Fruit fly (Drosophila melanogaster): ENCODE data around the gene CG43447.

The CG43447 gene

dm6 chr3R:27438370-27438769 is 1.7 kb upstream of the CG43447 start:
- TF ChIP-seq bab1 (GFP tag; optimal IDR thresholded peaks at IDR 0.05) (no peak), kay (GFP tag; ENCODE audit: borderline replicate concordance) (peak; percentile 12)

- TF ChIP-seq CG1620 (GFP tag; optimal IDR thresholded peaks at IDR 0.05) (no peak), Hr96 (GFP tag; optimal IDR thresholded peaks at IDR 0.05) (no peak), ovo (GFP tag; optimal IDR thresholded peaks at IDR 0.05) (no peak), CG7045 (GFP tag; optimal IDR thresholded peaks at IDR 0.05) (no peak), cnc (optimal IDR thresholded peaks at IDR 0.05) (no peak), Crg-1 (GFP tag; optimal IDR thresholded peaks at IDR 0.05) (no peak), Clk (GFP tag; optimal IDR thresholded peaks at IDR 0.05) (no peak), toe (GFP tag; optimal IDR thresholded peaks at IDR 0.05) (no peak), CG12768 (GFP tag; optimal IDR thresholded peaks at IDR 0.05) (no peak), kay (GFP tag; ENCODE audit: borderline replicate concordance) (no peak), CG11617 (GFP tag; optimal IDR thresholded peaks at IDR 0.05) (no peak), tj (GFP tag; optimal IDR thresholded peaks at IDR 0.05) (no peak), CG33017 (tag; optimal IDR thresholded peaks at IDR 0.05) (no peak), Mnt (GFP tag; optimal IDR thresholded peaks at IDR 0.05) (no peak), CG7101 (tag; optimal IDR thresholded peaks at IDR 0.05) (no peak), pad (GFP tag; optimal IDR thresholded peaks at IDR 0.05) (no peak), bab1 (GFP tag; optimal IDR thresholded peaks at IDR 0.05) (no peak), CG5204 (GFP tag; optimal IDR thresholded peaks at IDR 0.05) (no peak), CG14711 (tag; optimal IDR thresholded peaks at IDR 0.05) (no peak), cic (GFP tag; optimal IDR thresholded peaks at IDR 0.05) (no peak)
Measured at dm6 chr3R:27440628-27441027, 516 bp downstream of the CG43447 start, which contains the start of gene CG44290. TSS of gene CG44290 (minus strand) at chr3R:27440944.

dm6 chr3R:27441219-27441808 is 1.2 kb downstream of the CG43447 start:
- TF ChIP-seq CG33017 (tag; optimal IDR thresholded peaks at IDR 0.05): no peak
- TF ChIP-seq cnc (optimal IDR thresholded peaks at IDR 0.05): no peak
- no peak for TF ChIP-seq CG5204 (GFP tag; optimal IDR thresholded peaks at IDR 0.05)
- TF ChIP-seq CG7045 (GFP tag; optimal IDR thresholded peaks at IDR 0.05): no peak
- no peak for TF ChIP-seq ovo (GFP tag; optimal IDR thresholded peaks at IDR 0.05)
- TF ChIP-seq cic (GFP tag; optimal IDR thresholded peaks at IDR 0.05): no peak
- no peak for TF ChIP-seq CG7101 (tag; optimal IDR thresholded peaks at IDR 0.05)
- no peak for TF ChIP-seq CG1620 (GFP tag; optimal IDR thresholded peaks at IDR 0.05)

- TF ChIP-seq CG14711 (tag; optimal IDR thresholded peaks at IDR 0.05): no peak
- TF ChIP-seq CG11617 (GFP tag; optimal IDR thresholded peaks at IDR 0.05): no peak
- no peak for TF ChIP-seq toe (GFP tag; optimal IDR thresholded peaks at IDR 0.05)
- no peak for TF ChIP-seq cic (GFP tag; optimal IDR thresholded peaks at IDR 0.05)
- TF ChIP-seq CG7045 (GFP tag; optimal IDR thresholded peaks at IDR 0.05): no peak
- no peak for TF ChIP-seq CG12768 (GFP tag; optimal IDR thresholded peaks at IDR 0.05)
- TF ChIP-seq Mnt (GFP tag; optimal IDR thresholded peaks at IDR 0.05): no peak
- no peak for TF ChIP-seq CG7101 (tag; optimal IDR thresholded peaks at IDR 0.05)
- TF ChIP-seq ovo (GFP tag; optimal IDR thresholded peaks at IDR 0.05): no peak
- no peak for TF ChIP-seq cnc (optimal IDR thresholded peaks at IDR 0.05)
- TF ChIP-seq CG1620 (GFP tag; optimal IDR thresholded peaks at IDR 0.05): no peak
Measured at dm6 chr3R:27442483-27442979, 2.4 kb downstream of the CG43447 start.

- TF ChIP-seq ovo (GFP tag; optimal IDR thresholded peaks at IDR 0.05) (no peak), CG7101 (tag; optimal IDR thresholded peaks at IDR 0.05) (no peak), CG5204 (GFP tag; optimal IDR thresholded peaks at IDR 0.05) (no peak), CG7045 (GFP tag; optimal IDR thresholded peaks at IDR 0.05) (no peak), toe (GFP tag; optimal IDR thresholded peaks at IDR 0.05) (no peak), tj (GFP tag; optimal IDR thresholded peaks at IDR 0.05) (no peak), CG12768 (GFP tag; optimal IDR thresholded peaks at IDR 0.05) (no peak), kay (GFP tag; ENCODE audit: borderline replicate concordance) (no peak), CG33017 (tag; optimal IDR thresholded peaks at IDR 0.05) (no peak), Clk (GFP tag; optimal IDR thresholded peaks at IDR 0.05) (no peak), Mnt (GFP tag; optimal IDR thresholded peaks at IDR 0.05) (no peak), pad (GFP tag; optimal IDR thresholded peaks at IDR 0.05) (no peak), CG11617 (GFP tag; optimal IDR thresholded peaks at IDR 0.05) (no peak), cnc (optimal IDR thresholded peaks at IDR 0.05) (no peak), cic (GFP tag; optimal IDR thresholded peaks at IDR 0.05) (no peak), bab1 (GFP tag; optimal IDR thresholded peaks at IDR 0.05) (no peak), Hr96 (GFP tag; optimal IDR thresholded peaks at IDR 0.05) (no peak), CG14711 (tag; optimal IDR thresholded peaks at IDR 0.05) (no peak)
Measured at dm6 chr3R:27445311-27445710, 5.2 kb downstream of the CG43447 start.

dm6 chr3R:27462917-27463316 is 22.8 kb downstream of the CG43447 start:
- TF ChIP-seq bab1 (GFP tag; optimal IDR thresholded peaks at IDR 0.05) (no peak), CG12768 (GFP tag; optimal IDR thresholded peaks at IDR 0.05) (no peak), Hr96 (GFP tag; optimal IDR thresholded peaks at IDR 0.05) (no peak), cnc (optimal IDR thresholded peaks at IDR 0.05) (no peak), CG11617 (GFP tag; optimal IDR thresholded peaks at IDR 0.05) (no peak), CG7045 (GFP tag; optimal IDR thresholded peaks at IDR 0.05) (no peak), Clk (GFP tag; optimal IDR thresholded peaks at IDR 0.05) (no peak), CG1620 (GFP tag; optimal IDR thresholded peaks at IDR 0.05) (no peak)

- TF ChIP-seq CG5204 (GFP tag; optimal IDR thresholded peaks at IDR 0.05) (no peak), CG7045 (GFP tag; optimal IDR thresholded peaks at IDR 0.05) (no peak), cnc (optimal IDR thresholded peaks at IDR 0.05) (no peak), Clk (GFP tag; optimal IDR thresholded peaks at IDR 0.05) (no peak), CG7101 (tag; optimal IDR thresholded peaks at IDR 0.05) (no peak), CG12768 (GFP tag; optimal IDR thresholded peaks at IDR 0.05) (no peak), tj (GFP tag; optimal IDR thresholded peaks at IDR 0.05) (no peak)
Measured at dm6 chr3R:27463889-27464288, 23.8 kb downstream of the CG43447 start, which contains the start of gene CG13978. TSS of gene CG13978 (plus strand) at chr3R:27464189.

Measured in whole organism, adult.